Fruit fly (Drosophila melanogaster) whole organism, pupa: Measurements from ENCODE around the gene CG14459.

Experiments used
- CG13204 ChIP-seq: fragments of 200-800 bp; sonication (Bioruptor generic); optimal IDR thresholded peaks from 2 replicates; lab custom pipeline; 2018; ENCODE audit warnings: missing biosample characterization, mild to moderate bottlenecking, missing genetic modification characterization, moderate library complexity
- CG17806 ChIP-seq: fragments of 200-800 bp; sonication (Bioruptor generic); optimal IDR thresholded peaks from 2 replicates; lab custom pipeline; 2018; ENCODE audit warnings: missing biosample characterization, mild to moderate bottlenecking, missing genetic modification characterization, moderate library complexity
- CG8159 ChIP-seq: fragments of 200-800 bp; sonication (Bioruptor generic); optimal IDR thresholded peaks from 3 replicates; lab custom pipeline; 2018; ENCODE audit warnings: missing biosample characterization, mild to moderate bottlenecking, missing genetic modification characterization, moderate library complexity
- CG9948 ChIP-seq: fragments of 200-800 bp; sonication (Bioruptor generic); optimal IDR thresholded peaks from 2 replicates; lab custom pipeline; 2018; ENCODE audit warnings: missing biosample characterization, mild to moderate bottlenecking, missing genetic modification characterization, moderate library complexity
- EcR ChIP-seq: fragments of 200-800 bp; sonication (Bioruptor generic); optimal IDR thresholded peaks from 3 replicates; lab custom pipeline; 2019; ENCODE audit warnings: missing biosample characterization, missing genetic modification characterization, mild to moderate bottlenecking, moderate library complexity, missing genetic modification reagents
- gl ChIP-seq: fragments of 200-800 bp; sonication (Bioruptor generic); optimal IDR thresholded peaks from 2 replicates; lab custom pipeline; 2018; ENCODE audit warnings: missing biosample characterization, mild to moderate bottlenecking, missing genetic modification characterization

DNA sequence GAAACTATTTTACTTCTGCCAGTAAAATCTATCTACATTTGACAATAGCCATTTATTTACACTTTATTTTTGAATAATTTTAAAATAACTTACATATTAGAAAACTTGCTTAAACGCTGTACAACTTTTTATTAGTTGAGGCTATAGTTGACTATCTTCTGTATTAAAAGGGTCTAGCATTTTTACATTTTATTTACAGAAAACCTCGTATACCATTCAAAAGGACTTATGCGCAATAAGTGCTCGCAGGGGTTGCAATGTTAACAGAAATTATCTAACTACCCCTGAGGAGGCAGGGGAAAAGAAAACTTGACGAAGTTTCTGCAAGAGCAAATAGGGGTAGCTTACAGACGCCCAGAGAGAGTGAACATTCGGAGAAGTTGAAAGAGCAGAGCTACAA, 65.4 kb downstream of the CG14459 start:
- TF ChIP-seq EcR (GFP tag; lab: Kevin White, UChicago), result no peak
- no peak for TF ChIP-seq gl (tag; lab: Kevin White, UChicago)
- TF ChIP-seq CG17806 (tag; lab: Kevin White, UChicago), result no peak
- no peak for TF ChIP-seq CG9948
- TF ChIP-seq CG13204 (GFP tag; lab: Kevin White, UChicago), result no peak
- TF ChIP-seq CG8159 (tag; lab: Kevin White, UChicago), result no peak
